Fruit fly (Drosophila melanogaster): ENCODE data around the gene emei.
A peak's percentile ranks its signal among the peaks of the same experiment; 100 is the strongest.

The emei gene

dm6 chr3L:11093046-11093520 lies 16.4 kb upstream of the emei start, which contains the start of gene JIL-1 (continued):
- TF ChIP-seq Trl (optimal IDR thresholded peaks at IDR 0.05) (no peak), Trl (GFP tag; optimal IDR thresholded peaks at IDR 0.05) (no peak), schlank (tag; optimal IDR thresholded peaks at IDR 0.05) (no peak), insv (GFP tag; optimal IDR thresholded peaks at IDR 0.05) (no peak), fd64A (GFP tag; optimal IDR thresholded peaks at IDR 0.05) (no peak), CG10959 (GFP tag; IDR thresholded peaks at IDR 0.05) (peak; percentile 56), CG7987 (GFP tag; optimal IDR thresholded peaks at IDR 0.05) (peak; percentile 2), Dref (GFP tag; IDR thresholded peaks at IDR 0.05) (peak; percentile 84), CG7963 (GFP tag; IDR thresholded peaks at IDR 0.05; ENCODE audit: partially characterized antibody) (peak; percentile 79), CG10979 (tag; optimal IDR thresholded peaks at IDR 0.05) (peak; percentile 34), Taf1 (GFP tag; IDR thresholded peaks at IDR 0.05) (peak; percentile 45; the same call in 1 of the 2 replicates), corto (GFP tag; optimal IDR thresholded peaks at IDR 0.05) (no peak), CG9437 (GFP tag; optimal IDR thresholded peaks at IDR 0.05) (peak; percentile 30), chm (GFP tag; IDR thresholded peaks at IDR 0.05) (peak; percentile 51), CG11093 (GFP tag; IDR thresholded peaks at IDR 0.05) (peak; percentile 59; the same call in 1 of the 3 replicates), CG15514 (GFP tag; optimal IDR thresholded peaks at IDR 0.05) (peak; percentile 53), CG10147 (GFP tag; optimal IDR thresholded peaks at IDR 0.05) (peak; percentile 53), Six4 (GFP tag; optimal IDR thresholded peaks at IDR 0.05) (no peak), stc (GFP tag; IDR thresholded peaks at IDR 0.05) (peak; percentile 39; the same call in 1 of the 2 replicates), CG32532 (GFP tag; IDR thresholded peaks at IDR 0.05) (peak; percentile 88), D19A (tag; optimal IDR thresholded peaks at IDR 0.05) (no peak), gcm (GFP tag; optimal IDR thresholded peaks at IDR 0.05) (no peak), CG15011 (GFP tag; optimal IDR thresholded peaks at IDR 0.05) (no peak), CG8478 (optimal IDR thresholded peaks at IDR 0.05) (no peak), sqz (GFP tag; optimal IDR thresholded peaks at IDR 0.05) (peak; percentile 13), gsb (GFP tag; IDR thresholded peaks at IDR 0.05) (peak; percentile 28; the same call in 1 of the 2 replicates), pan (optimal IDR thresholded peaks at IDR 0.05) (no peak), pan (GFP tag; optimal IDR thresholded peaks at IDR 0.05 in 1 of 2, IDR thresholded peaks at IDR 0.05 in 1 of 2) (peak in 1 of 2 experiments; percentile 68), Aef1 (GFP tag; IDR thresholded peaks at IDR 0.05) (peak; percentile 47), CG11695 (GFP tag; IDR thresholded peaks at IDR 0.05) (0 out of 3 replicates have a peak, but pooled peaks have one; percentile 30), CG7271 (tag; optimal IDR thresholded peaks at IDR 0.05) (no peak), sna (GFP tag; IDR thresholded peaks at IDR 0.05; ENCODE audit: partially characterized antibody) (peak; percentile 64), ara (GFP tag; IDR thresholded peaks at IDR 0.05) (peak; percentile 68; the same call in 1 of the 2 replicates), YL-1 (GFP tag; optimal IDR thresholded peaks at IDR 0.05) (no peak), dpn (GFP tag; optimal IDR thresholded peaks at IDR 0.05) (peak; percentile 58 to 60), CG1529 (GFP tag; optimal IDR thresholded peaks at IDR 0.05) (peak; percentile 11), CG5245 (GFP tag; optimal IDR thresholded peaks at IDR 0.05) (peak; percentile 40), CG32772 (GFP tag; IDR thresholded peaks at IDR 0.05) (peak; percentile 62), pfk (GFP tag; optimal IDR thresholded peaks at IDR 0.05) (no peak), btn (GFP tag; optimal IDR thresholded peaks at IDR 0.05) (no peak), CG12659 (GFP tag; optimal IDR thresholded peaks at IDR 0.05) (peak; percentile 75), CG17361 (GFP tag; IDR thresholded peaks at IDR 0.05) (peak; percentile 61), Hmr (GFP tag; optimal IDR thresholded peaks at IDR 0.05) (peak; percentile 77), CG18262 (tag; optimal IDR thresholded peaks at IDR 0.05) (peak; percentile 43), CG4360 (GFP tag; IDR thresholded peaks at IDR 0.05) (peak; percentile 44), CG8765 (GFP tag; IDR thresholded peaks at IDR 0.05) (no peak), caup (GFP tag; optimal IDR thresholded peaks at IDR 0.05; ENCODE audit: severe bottlenecking) (peak; percentile 29), Dip2 (GFP tag; IDR thresholded peaks at IDR 0.05) (no peak), pnt (GFP tag; optimal IDR thresholded peaks at IDR 0.05) (no peak), CG33557 (GFP tag; optimal IDR thresholded peaks at IDR 0.05) (peak; percentile 28), Kr (GFP tag; optimal IDR thresholded peaks at IDR 0.05) (no peak), yki (optimal IDR thresholded peaks at IDR 0.05) (no peak)
